Worm (Caenorhabditis elegans) whole organism, early embryonic: Measurements from ENCODE around the gene ZK666.4.

Experiments
- ceh-13 ChIP-seq: fragments of 200-800 bp; sonication (Bioruptor generic); optimal IDR thresholded peaks from 2 replicates; lab custom pipeline; 2018; ENCODE audit warnings: mild to moderate bottlenecking, missing genetic modification characterization, missing compliant biosample characterization
- ets-7 ChIP-seq: sonication (generic microtip); optimal IDR thresholded peaks from 2 replicates; lab custom pipeline; 2016; ENCODE audit warnings: missing genotype, missing genetic modification characterization, missing compliant biosample characterization
- sea-1 ChIP-seq: fragments of 200-800 bp; sonication (Bioruptor generic); conservative IDR thresholded peaks from 2 replicates; pipeline ENCODE4 v1.3.6; 2022; ENCODE audit warnings: missing genetic modification characterization, missing compliant biosample characterization

DNA sequence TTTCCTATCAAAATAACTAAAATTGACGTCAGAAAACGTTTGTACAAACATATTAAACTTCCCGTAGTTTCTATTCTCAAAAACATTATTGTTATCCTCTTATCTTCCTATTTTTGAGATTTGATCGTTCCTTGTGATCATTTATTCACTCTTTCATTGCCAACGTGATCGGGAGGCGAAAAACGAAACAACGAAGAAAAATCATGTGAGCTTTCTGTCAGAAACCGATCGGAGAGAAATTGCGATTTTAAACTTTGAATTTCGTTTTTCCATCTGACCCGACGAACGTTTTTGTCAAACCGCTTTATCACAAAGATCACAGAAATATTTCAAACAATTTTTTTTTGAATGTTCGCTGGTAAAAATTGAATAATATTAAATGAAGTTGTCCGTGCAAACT is 30.8 kb upstream of the ZK666.4 start:
- TF ChIP-seq ets-7 (no peak), ceh-13 (GFP tag; lab: Kevin White, UChicago) (no peak), sea-1 (no peak)
